Worm (Caenorhabditis elegans) whole organism, L4 larva: ENCODE results near the gene C25H3.11.
"Not testable (repeated sequence)": the region's sequence is repeated elsewhere in the genome, so short reads cannot be mapped to it uniquely, and the experiment has no call there.

Experiments used
- D1046.2 ChIP-seq: fragments of 200-800 bp; sonication (Bioruptor generic); IDR thresholded peaks from 2 replicates; pipeline ENCODE4 v1.3.6; 2022; ENCODE audit warnings: missing genetic modification characterization, missing compliant biosample characterization
- F26F4.8 ChIP-seq: fragments of 200-800 bp; sonication (Bioruptor generic); conservative IDR thresholded peaks from 2 replicates; pipeline ENCODE4 v1.3.6; 2022; ENCODE audit warnings: missing genetic modification characterization, missing compliant biosample characterization
- R02D3.7 ChIP-seq: fragments of 150-350 bp; sonication (generic microtip); optimal IDR thresholded peaks from 3 replicates; lab custom pipeline; 2014; ENCODE audit warnings: missing biosample characterization, missing genetic modification characterization
- T20F7.1 ChIP-seq: fragments of 200-800 bp; sonication (Bioruptor generic); optimal IDR thresholded peaks from 2 replicates; lab custom pipeline; 2018; ENCODE audit warnings: mild to moderate bottlenecking, missing genetic modification characterization, missing compliant biosample characterization
- Y48G9A.11 ChIP-seq: fragments of 200-800 bp; sonication (Bioruptor generic); IDR thresholded peaks from 2 replicates; pipeline ENCODE4 v1.3.6; 2022; ENCODE audit warnings: missing genetic modification reagents, missing genetic modification characterization, missing compliant biosample characterization
- aha-1 ChIP-seq: fragments of 150-350 bp; peaks from one replicate; lab custom pipeline; 2014; ENCODE audit warnings: missing biosample characterization, missing genetic modification characterization
- daf-19 ChIP-seq: fragments of 200-800 bp; sonication (Bioruptor generic); conservative IDR thresholded peaks from 2 replicates; pipeline ENCODE4 v1.3.6; 2022; ENCODE audit warnings: missing genetic modification characterization, missing compliant biosample characterization
- egl-43 ChIP-seq: fragments of 200-800 bp; sonication (Bioruptor generic); IDR thresholded peaks from 2 replicates; pipeline ENCODE4 v1.3.6; 2022; ENCODE audit warnings: missing genetic modification reagents, missing genetic modification characterization, missing compliant biosample characterization
- fkh-10 ChIP-seq: fragments of 150-350 bp; optimal IDR thresholded peaks from 2 replicates; lab custom pipeline; 2014; ENCODE audit warnings: missing biosample characterization, missing genetic modification reagents, missing genetic modification characterization
- hmg-1.1 ChIP-seq: fragments of 200-800 bp; sonication (Bioruptor generic); IDR thresholded peaks from 2 replicates; pipeline ENCODE4 v1.3.6; 2022; ENCODE audit warnings: missing genetic modification reagents, missing genetic modification characterization, missing compliant biosample characterization
- lim-7 ChIP-seq: fragments of 200-800 bp; sonication (Bioruptor generic); IDR thresholded peaks from 2 replicates; pipeline ENCODE4 v1.3.6; 2022; ENCODE audit warnings: missing genetic modification characterization, missing compliant biosample characterization
- mes-2 ChIP-seq: sonication (generic microtip); optimal IDR thresholded peaks from 2 replicates; lab custom pipeline; 2016; ENCODE audit warnings: missing genotype, mild to moderate bottlenecking, missing genetic modification characterization, missing compliant biosample characterization; ENCODE audit not compliant: poor library complexity, severe bottlenecking
- nhr-237 ChIP-seq: sonication (generic microtip); optimal IDR thresholded peaks from 2 replicates; lab custom pipeline; 2017; ENCODE audit warnings: missing biosample characterization, missing genetic modification characterization
- nhr-77 ChIP-seq: fragments of 150-350 bp; optimal IDR thresholded peaks from 2 replicates; lab custom pipeline; 2014; ENCODE audit warnings: missing biosample characterization, missing genetic modification characterization
- skn-1 ChIP-seq: fragments of 150-350 bp; optimal IDR thresholded peaks from 2 replicates; lab custom pipeline; 2014; ENCODE audit warnings: missing biosample characterization, missing genetic modification characterization
- spr-1 ChIP-seq: sonication (generic microtip); optimal IDR thresholded peaks from 2 replicates; lab custom pipeline; 2016; ENCODE audit warnings: mild to moderate bottlenecking, missing genetic modification characterization, missing compliant biosample characterization
- spr-3 ChIP-seq: fragments of 200-800 bp; sonication (Bioruptor generic); optimal IDR thresholded peaks from 2 replicates; lab custom pipeline; 2018; ENCODE audit warnings: mild to moderate bottlenecking, missing genetic modification characterization, missing compliant biosample characterization
- unc-62 ChIP-seq, 3 experiments: fragments of 150-350 bp in 1 of 3; sonication (generic microtip); optimal IDR thresholded peaks in 2 of 3; peaks in 1 of 3; 1 replicate in 1 of 3; 2 replicates in 2 of 3; lab custom pipeline; 2014 to 2017; ENCODE audit warnings: missing biosample characterization in 3 of 3, missing genetic modification characterization in 3 of 3, missing genetic modification reagents in 3 of 3, missing genotype in 1 of 3
- zag-1 ChIP-seq: fragments of 150-350 bp; optimal IDR thresholded peaks from 2 replicates; lab custom pipeline; 2014; ENCODE audit warnings: missing biosample characterization, missing genetic modification characterization
- zip-2 ChIP-seq: fragments of 150-350 bp; optimal IDR thresholded peaks from 2 replicates; lab custom pipeline; 2014; ENCODE audit warnings: missing biosample characterization, missing genetic modification characterization
- ztf-7 ChIP-seq: fragments of 150-350 bp; optimal IDR thresholded peaks from 2 replicates; lab custom pipeline; 2014; ENCODE audit warnings: missing biosample characterization, missing genetic modification characterization

The C25H3.11 gene

DNA sequence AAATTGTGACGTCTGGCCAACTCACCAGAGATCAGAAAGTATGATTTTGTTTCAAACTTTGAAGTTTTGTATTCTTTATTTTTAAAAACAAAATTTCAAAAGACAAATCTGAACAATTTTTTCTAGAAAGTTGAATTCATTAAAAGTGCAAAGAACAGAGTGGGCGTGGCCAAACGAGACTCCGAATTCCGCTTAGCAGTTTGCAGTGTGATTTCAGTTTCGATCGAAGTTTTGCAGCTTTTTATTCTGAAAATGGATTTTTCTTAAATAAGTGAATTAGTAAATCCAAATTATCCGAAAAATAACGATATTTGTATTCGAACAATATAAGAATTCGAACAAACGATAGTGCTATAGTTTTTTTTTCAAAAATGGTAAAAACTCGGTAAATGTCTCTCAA, 55.4 kb downstream of the C25H3.11 start:
- TF ChIP-seq hmg-1.1, result peak; percentile 43; the same call in 1 of the 2 replicates
- TF ChIP-seq fkh-10 (GFP tag; lab: Kevin White, UChicago), result no peak
- peak; percentile 87 for TF ChIP-seq aha-1 (tag; lab: Kevin White, UChicago)
- TF ChIP-seq mes-2 (tag; lab: Kevin White, UChicago), result no peak
- peak; percentile 96 for TF ChIP-seq spr-3 (GFP tag; lab: Kevin White, UChicago)
- no peak for TF ChIP-seq egl-43 (GFP tag; lab: Robert Waterston, UW)
- TF ChIP-seq nhr-77 (tag; lab: Kevin White, UChicago), result peak; percentile 21
- TF ChIP-seq F26F4.8, result no peak
- TF ChIP-seq zag-1 (tag; lab: Kevin White, UChicago), result no peak
- TF ChIP-seq R02D3.7 (tag; lab: Kevin White, UChicago), result no peak
- peak; percentile 92 for TF ChIP-seq T20F7.1 (GFP tag; lab: Kevin White, UChicago)
- peak; percentile 95 for TF ChIP-seq spr-1 (tag; lab: Kevin White, UChicago)
- no peak for TF ChIP-seq zip-2 (tag; lab: Kevin White, UChicago)
- TF ChIP-seq Y48G9A.11, result peak; percentile 84

ce11 chrII:5630851-5631401, 57.9 kb downstream of the C25H3.11 start, which contains the start of the genes F59E12.6 and npl-4.1:
Gene F59E12.6 (minus strand): TSS chrII:5630951.
Gene npl-4.1 (plus strand): TSS chrII:5631351.
- TF ChIP-seq nhr-77 (tag; lab: Kevin White, UChicago); D1046.2 (GFP tag; lab: Robert Waterston, UW); lim-7 (GFP tag; lab: Robert Waterston, UW): not testable (repeated sequence)
- TF ChIP-seq, all 104 proteins: peak for 0; not testable (repeated sequence) for 104

DNA sequence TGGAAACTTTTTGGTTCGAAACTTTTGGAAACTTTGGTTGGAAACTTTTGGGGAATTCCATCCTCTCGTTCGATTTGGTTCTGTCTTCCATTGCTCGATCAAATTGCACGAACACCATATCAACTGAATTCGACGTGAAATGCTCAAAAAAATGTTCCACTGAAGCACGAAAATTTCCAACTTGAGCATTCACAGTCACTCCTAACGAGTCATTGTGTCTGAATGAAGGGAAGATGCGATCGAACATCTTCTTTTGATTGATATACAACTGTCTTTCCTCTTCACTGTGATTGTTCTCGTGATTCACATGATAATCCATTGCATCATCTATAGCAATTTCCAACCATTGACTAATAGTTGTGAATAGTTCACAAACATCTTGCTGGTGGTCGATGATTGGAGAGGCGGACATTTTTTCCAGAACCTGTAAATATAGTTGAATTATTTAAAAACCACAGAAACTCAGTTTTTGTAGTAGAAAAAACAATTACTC, 60.5 kb downstream of the C25H3.11 start, which contains the start of gene F59E12.15:
Gene F59E12.15, minus strand, starts transcription at position 51 of the 493 bp plus-strand sequence.
- TF ChIP-seq nhr-237 (tag; lab: Kevin White, UChicago) (no peak), ztf-7 (tag; lab: Kevin White, UChicago) (peak; percentile 71), unc-62 (GFP tag; optimal IDR thresholded peaks at IDR 0.05 in 1 of 2; lab: Kevin White, UChicago) (peak in 1 of 2 experiments; percentile 78), unc-62 (tag; optimal IDR thresholded peaks at IDR 0.05; lab: Kevin White, UChicago) (no peak)

DNA sequence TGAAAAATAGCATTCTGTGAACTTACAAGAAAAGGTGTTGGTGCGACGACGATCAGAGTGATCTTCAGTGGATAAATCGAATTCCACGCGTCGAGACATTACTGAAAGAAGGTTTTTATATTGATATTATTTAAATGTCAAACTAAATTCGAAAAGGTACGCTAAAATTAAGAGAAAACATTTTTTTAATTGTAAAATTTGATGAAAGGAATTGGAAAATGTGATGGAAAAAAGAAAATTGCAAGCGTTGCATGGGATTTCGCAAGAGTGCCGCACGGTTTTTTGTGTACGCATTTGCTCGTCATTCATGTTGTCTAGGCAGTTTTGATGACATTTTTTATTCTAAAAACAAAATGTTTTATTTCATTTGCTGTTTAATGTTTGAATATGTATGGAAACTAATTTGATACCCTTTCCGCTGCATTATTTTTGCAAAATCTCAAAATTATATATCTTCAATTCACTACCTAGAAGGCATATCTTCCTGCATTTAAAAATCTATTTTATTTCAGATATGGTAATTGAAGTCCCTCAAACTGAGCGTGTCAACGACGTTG, 66.4 kb downstream of the C25H3.11 start, which contains the start of the genes eif-3.L and npl-4.2:
Gene eif-3.L, minus strand, starts transcription at position 101 of the 557 bp plus-strand sequence.
Gene npl-4.2, plus strand, starts transcription at position 507 of the 557 bp plus-strand sequence.
- TF ChIP-seq daf-19 (GFP tag; lab: Robert Waterston, UW); skn-1; mes-2 (tag; lab: Kevin White, UChicago): not testable (repeated sequence)
